Fruit fly (Drosophila melanogaster): Measurements from ENCODE around the gene GstT3.

The GstT3 gene

DNA sequence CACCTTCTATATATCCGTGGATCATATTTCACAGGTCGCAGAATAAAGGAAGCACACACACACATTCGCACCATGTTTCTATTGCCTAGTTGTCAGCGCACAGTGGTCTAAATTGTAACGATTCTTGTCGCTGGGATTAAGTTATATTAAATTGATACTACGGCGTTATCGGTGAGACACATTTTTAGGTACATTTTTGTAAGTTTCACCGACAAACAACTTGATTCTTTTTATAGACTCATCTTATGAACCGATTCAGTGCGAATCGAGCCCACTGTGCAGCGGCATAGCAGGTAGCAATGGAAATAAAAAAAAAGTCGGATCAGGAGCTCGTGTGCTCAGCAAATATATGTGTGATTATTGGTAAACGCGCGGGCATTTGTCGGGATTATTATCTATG is 13.1 kb downstream of the GstT3 start (continued):
- peak; percentile 52 for TF ChIP-seq CG4730 (GFP tag; IDR thresholded peaks at IDR 0.05)
- TF ChIP-seq Ets65A (GFP tag) = peak; percentile 92
- TF ChIP-seq CG11723 (GFP tag; optimal IDR thresholded peaks at IDR 0.05) = no peak
- TF ChIP-seq pan (optimal IDR thresholded peaks at IDR 0.05) = no peak
- TF ChIP-seq pan (GFP tag; optimal IDR thresholded peaks at IDR 0.05 in 1 of 2, IDR thresholded peaks at IDR 0.05 in 1 of 2) = peak in 1 of 2 experiments; percentile 75
- TF ChIP-seq Camta (GFP tag; optimal IDR thresholded peaks at IDR 0.05) = peak; percentile 72
- peak; percentile 60; the same call in 2 of the 3 replicates for TF ChIP-seq dysf (GFP tag; IDR thresholded peaks at IDR 0.05)
- TF ChIP-seq esg (GFP tag; conservative IDR thresholded peaks at IDR 0.05) = peak; percentile 71
- TF ChIP-seq CG7271 (tag; optimal IDR thresholded peaks at IDR 0.05) = peak; percentile 37
- TF ChIP-seq E2f1 (GFP tag; IDR thresholded peaks at IDR 0.05) = peak; percentile 65
- peak; percentile 22 for TF ChIP-seq CG14965 (GFP tag; optimal IDR thresholded peaks at IDR 0.05; ENCODE audit: borderline replicate concordance)
- peak; percentile 75 for TF ChIP-seq Hmr (GFP tag; optimal IDR thresholded peaks at IDR 0.05)
- TF ChIP-seq Vsx1 (GFP tag; optimal IDR thresholded peaks at IDR 0.05) = no peak
- TF ChIP-seq CG8924 (tag; optimal IDR thresholded peaks at IDR 0.05) = peak; percentile 67
- peak; percentile 96 for TF ChIP-seq sens (GFP tag)
- TF ChIP-seq bcd (GFP tag; optimal IDR thresholded peaks at IDR 0.05) = peak; percentile 66
- TF ChIP-seq CG11695 (GFP tag; IDR thresholded peaks at IDR 0.05) = 0 out of 3 replicates have a peak, but pooled peaks have one; percentile 30
- peak; percentile 24 for TF ChIP-seq Spps (tag; optimal IDR thresholded peaks at IDR 0.05)
- no peak for TF ChIP-seq CG2129 (GFP tag; IDR thresholded peaks at IDR 0.05; ENCODE audit: partially characterized antibody)
- TF ChIP-seq CG1024 (GFP tag; IDR thresholded peaks at IDR 0.05) = 0 out of 2 replicates have a peak, but pooled peaks have one; percentile 16
- TF ChIP-seq ci (GFP tag; IDR thresholded peaks at IDR 0.05) = peak; percentile 91
- peak; percentile 54; the same call in 1 of the 3 replicates for TF ChIP-seq CG2199 (GFP tag; IDR thresholded peaks at IDR 0.05)
- TF ChIP-seq lbe (GFP tag; optimal IDR thresholded peaks at IDR 0.05) = no peak
- TF ChIP-seq CG10979 (tag; optimal IDR thresholded peaks at IDR 0.05) = peak; percentile 64
- TF ChIP-seq CG9932 (GFP tag; IDR thresholded peaks at IDR 0.05) = peak; percentile 61
- 0 out of 2 replicates have a peak, but pooled peaks have one; percentile 31 for TF ChIP-seq gsb (GFP tag; IDR thresholded peaks at IDR 0.05)
- peak; percentile 73 for TF ChIP-seq CG8388 (GFP tag; optimal IDR thresholded peaks at IDR 0.05)
- TF ChIP-seq Ptx1 (GFP tag; IDR thresholded peaks at IDR 0.05) = peak; percentile 38; the same call in 1 of the 2 replicates
- TF ChIP-seq Meics (GFP tag; optimal IDR thresholded peaks at IDR 0.05) = peak; percentile 68
- peak; percentile 79 for TF ChIP-seq slbo (GFP tag; IDR thresholded peaks at IDR 0.05)
- TF ChIP-seq ssp (GFP tag; IDR thresholded peaks at IDR 0.05) = 0 out of 2 replicates have a peak, but pooled peaks have one; percentile 32
- no peak for TF ChIP-seq CG7963 (GFP tag; IDR thresholded peaks at IDR 0.05; ENCODE audit: partially characterized antibody)
- TF ChIP-seq nmo (GFP tag; optimal IDR thresholded peaks at IDR 0.05) = peak; percentile 63
- peak; percentile 75 for TF ChIP-seq CG30403 (GFP tag; optimal IDR thresholded peaks at IDR 0.05)
- TF ChIP-seq CG6175 (GFP tag; IDR thresholded peaks at IDR 0.05) = no peak
- TF ChIP-seq D19B (GFP tag; optimal IDR thresholded peaks at IDR 0.05) = peak; percentile 23
- peak; percentile 24 for TF ChIP-seq CG2116 (GFP tag; optimal IDR thresholded peaks at IDR 0.05)
- TF ChIP-seq emc (GFP tag; optimal IDR thresholded peaks at IDR 0.05) = peak; percentile 46
- no peak for TF ChIP-seq CG4328 (GFP tag; optimal IDR thresholded peaks at IDR 0.05)
- peak; percentile 26 for TF ChIP-seq CG13123 (GFP tag; optimal IDR thresholded peaks at IDR 0.05)
- TF ChIP-seq CG31441 (GFP tag; IDR thresholded peaks at IDR 0.05) = no peak; the same call in 1 of the 2 replicates
- peak; percentile 75 for TF ChIP-seq CG17359 (tag; optimal IDR thresholded peaks at IDR 0.05)
- peak; percentile 76 for TF ChIP-seq ind (GFP tag; optimal IDR thresholded peaks at IDR 0.05)
- peak; percentile 70 for TF ChIP-seq CG13624 (GFP tag; optimal IDR thresholded peaks at IDR 0.05)
- TF ChIP-seq Atf6 (GFP tag; IDR thresholded peaks at IDR 0.05) = peak; percentile 77
- TF ChIP-seq CG8478 (optimal IDR thresholded peaks at IDR 0.05) = no peak
- peak; percentile 70 for TF ChIP-seq org-1 (GFP tag; optimal IDR thresholded peaks at IDR 0.05)
- peak; percentile 81 for TF ChIP-seq CG14014 (GFP tag; IDR thresholded peaks at IDR 0.05)
- TF ChIP-seq prd (optimal IDR thresholded peaks at IDR 0.05) = no peak
- peak; percentile 66 for TF ChIP-seq prd (GFP tag; IDR thresholded peaks at IDR 0.05)
- peak; percentile 29 for TF ChIP-seq btn (GFP tag; optimal IDR thresholded peaks at IDR 0.05)
- TF ChIP-seq Dref (GFP tag; IDR thresholded peaks at IDR 0.05) = no peak

Data from whole organism, embryonic.